Fruit fly (Drosophila melanogaster) whole organism, wandering third instar larva: ENCODE data around the gene CG14913.
A peak's percentile ranks its signal among the peaks of the same experiment; 100 is the strongest.

Experiments
- Abd-B ChIP-seq: fragments of >200 bp; optimal IDR thresholded peaks from 2 replicates; lab custom pipeline; 2017; ENCODE audit warnings: missing biosample characterization, missing genetic modification characterization
- CG32264 ChIP-seq: fragments of 200-800 bp; sonication (Bioruptor generic); optimal IDR thresholded peaks from 2 replicates; lab custom pipeline; 2016; ENCODE audit warnings: missing biosample characterization, missing genetic modification characterization
- CG9705 ChIP-seq: fragments of 200-800 bp; sonication (Bioruptor generic); optimal IDR thresholded peaks from 2 replicates; lab custom pipeline; 2018; ENCODE audit warnings: missing biosample characterization, mild to moderate bottlenecking, missing genetic modification characterization
- CrebA ChIP-seq: fragments of 200-800 bp; sonication (Bioruptor generic); optimal IDR thresholded peaks from 2 replicates; lab custom pipeline; 2016; ENCODE audit warnings: missing biosample characterization, mild to moderate bottlenecking, missing genetic modification characterization, borderline replicate concordance
- Dfd ChIP-seq: fragments of >200 bp; optimal IDR thresholded peaks from 2 replicates; lab custom pipeline; 2017; ENCODE audit warnings: missing biosample characterization, missing genetic modification characterization
- Dif ChIP-seq: fragments of 200-275, 200-300 bp; sonication (Bioruptor generic); optimal IDR thresholded peaks from 2 replicates; lab custom pipeline; 2018; ENCODE audit warnings: missing biosample characterization, missing genetic modification characterization; ENCODE audit not compliant: partially characterized antibody
- GATAd ChIP-seq: sonication (Bioruptor generic); optimal IDR thresholded peaks from 2 replicates; lab custom pipeline; 2016; ENCODE audit warnings: missing biosample characterization, missing genetic modification characterization
- HLH106 ChIP-seq: fragments of 200-800 bp; optimal IDR thresholded peaks from 3 replicates; lab custom pipeline; 2019; ENCODE audit warnings: missing biosample characterization, mild to moderate bottlenecking, missing genetic modification characterization, moderate library complexity
- Hnf4 ChIP-seq: fragments of 200-800 bp; sonication (Bioruptor generic); optimal IDR thresholded peaks from 2 replicates; lab custom pipeline; 2016; ENCODE audit warnings: missing biosample characterization, mild to moderate bottlenecking, missing genetic modification characterization
- Hr78 ChIP-seq: fragments of >200 bp; optimal IDR thresholded peaks from 2 replicates; lab custom pipeline; 2017; ENCODE audit warnings: missing biosample characterization, missing genetic modification characterization
- Hr83 ChIP-seq: fragments of 200-300 bp; sonication (Bioruptor generic); optimal IDR thresholded peaks from 2 replicates; lab custom pipeline; 2016; ENCODE audit warnings: missing biosample characterization, mild to moderate bottlenecking, missing genetic modification characterization, moderate library complexity; ENCODE audit not compliant: poor library complexity, severe bottlenecking
- Jra ChIP-seq: sonication (Bioruptor generic); optimal IDR thresholded peaks from 2 replicates; lab custom pipeline; 2016; ENCODE audit warnings: missing biosample characterization, missing genetic modification characterization
- Mio ChIP-seq: sonication (Bioruptor generic); optimal IDR thresholded peaks from 2 replicates; lab custom pipeline; 2016; ENCODE audit warnings: missing biosample characterization, missing genetic modification characterization
- Myc ChIP-seq: fragments of >200 bp; optimal IDR thresholded peaks from 2 replicates; lab custom pipeline; 2017
- N ChIP-seq: fragments of >200 bp; optimal IDR thresholded peaks from 2 replicates; lab custom pipeline; 2018; ENCODE audit warnings: missing biosample characterization, missing external identifiers, missing genetic modification characterization
- OdsH ChIP-seq: fragments of 200-800 bp; sonication (Bioruptor generic); optimal IDR thresholded peaks from 2 replicates; lab custom pipeline; 2016; ENCODE audit warnings: missing biosample characterization, mild to moderate bottlenecking, missing genetic modification characterization
- Rel ChIP-seq, 2 experiments: fragments of 200-800 bp; sonication (Bioruptor generic) in 1 of 2; optimal IDR thresholded peaks; 2 replicates in 1 of 2; 3 replicates in 1 of 2; lab custom pipeline; 2016 to 2019; ENCODE audit warnings: mild to moderate bottlenecking in 2 of 2, missing biosample characterization in 2 of 2, missing genetic modification characterization in 2 of 2, moderate library complexity in 1 of 2
- Sp1 ChIP-seq: fragments of 200-800 bp; sonication (Bioruptor generic); optimal IDR thresholded peaks from 3 replicates; lab custom pipeline; 2019; ENCODE audit warnings: missing biosample characterization, mild to moderate bottlenecking, missing genetic modification characterization, moderate library complexity
- Vsx2 ChIP-seq: fragments of 200-300, 225-300 bp; sonication (Bioruptor generic); optimal IDR thresholded peaks from 2 replicates; lab custom pipeline; 2018; ENCODE audit warnings: missing biosample characterization, missing genetic modification characterization; ENCODE audit not compliant: partially characterized antibody
- br ChIP-seq: fragments of 200-800 bp; sonication (Bioruptor generic); optimal IDR thresholded peaks from 2 replicates; lab custom pipeline; 2016; ENCODE audit warnings: missing biosample characterization, missing genetic modification characterization
- brk ChIP-seq: fragments of 200-800 bp; sonication (Bioruptor generic); optimal IDR thresholded peaks from 2 replicates; lab custom pipeline; 2016; ENCODE audit warnings: missing biosample characterization, mild to moderate bottlenecking, missing genetic modification characterization
- dl ChIP-seq, 2 experiments: fragments of 175-275, 200-275 bp in 1 of 2; fragments of 200-275 bp in 1 of 2; sonication (Bioruptor generic); optimal IDR thresholded peaks; lab custom pipeline; 2018; ENCODE audit warnings: mild to moderate bottlenecking in 2 of 2, missing biosample characterization in 2 of 2, missing genetic modification characterization in 2 of 2, moderate library complexity in 2 of 2; ENCODE audit not compliant: partially characterized antibody in 2 of 2, insufficient read depth in 1 of 2
- dmrt93B ChIP-seq: fragments of 200-800 bp; sonication (Bioruptor generic); optimal IDR thresholded peaks from 2 replicates; lab custom pipeline; 2018; ENCODE audit warnings: missing biosample characterization, mild to moderate bottlenecking, missing genetic modification characterization
- dsf ChIP-seq: sonication (Bioruptor generic); optimal IDR thresholded peaks from 2 replicates; lab custom pipeline; 2016; ENCODE audit warnings: missing biosample characterization, missing genetic modification characterization, borderline replicate concordance
- ey ChIP-seq: fragments of 200-800 bp; sonication (Bioruptor generic); optimal IDR thresholded peaks from 2 replicates; lab custom pipeline; 2016; ENCODE audit warnings: missing biosample characterization, missing genetic modification characterization
- foxo ChIP-seq, 2 experiments: fragments of 200-800 bp; sonication (Bioruptor generic); optimal IDR thresholded peaks; 2 replicates in 1 of 2; 3 replicates in 1 of 2; lab custom pipeline; 2016 to 2017; ENCODE audit warnings: missing biosample characterization in 2 of 2, missing genetic modification characterization in 2 of 2
- fru ChIP-seq: fragments of 200-800 bp; sonication (Bioruptor generic); optimal IDR thresholded peaks from 3 replicates; lab custom pipeline; 2016; ENCODE audit warnings: missing biosample characterization, mild to moderate bottlenecking, missing genetic modification characterization
- h ChIP-seq: fragments of 200-800 bp; sonication (Bioruptor generic); optimal IDR thresholded peaks from 3 replicates; lab custom pipeline; 2016; ENCODE audit warnings: missing biosample characterization, mild to moderate bottlenecking, missing genetic modification characterization
- jim ChIP-seq: fragments of 175-275, 200-325 bp; sonication (Bioruptor generic); optimal IDR thresholded peaks from 2 replicates; lab custom pipeline; 2016; ENCODE audit warnings: missing biosample characterization, mild to moderate bottlenecking, missing genetic modification characterization
- lola ChIP-seq: fragments of >200 bp; optimal IDR thresholded peaks from 2 replicates; lab custom pipeline; 2017; ENCODE audit warnings: missing biosample characterization, missing genetic modification characterization
- pan ChIP-seq: fragments of >200 bp; optimal IDR thresholded peaks from 2 replicates; lab custom pipeline; 2017
- psq ChIP-seq: fragments of 200-800 bp; sonication (Bioruptor generic); optimal IDR thresholded peaks from 3 replicates; lab custom pipeline; 2017; ENCODE audit warnings: missing biosample characterization, mild to moderate bottlenecking, missing genetic modification characterization, moderate library complexity
- rgr ChIP-seq: fragments of 200-800 bp; sonication (Bioruptor generic); optimal IDR thresholded peaks from 3 replicates; lab custom pipeline; 2016; ENCODE audit warnings: missing biosample characterization, mild to moderate bottlenecking, missing genetic modification characterization
- sage ChIP-seq: fragments of 200-800 bp; sonication (Bioruptor generic); optimal IDR thresholded peaks from 2 replicates; lab custom pipeline; 2016; ENCODE audit warnings: missing biosample characterization, mild to moderate bottlenecking, missing genetic modification characterization
- sv ChIP-seq: fragments of 200-800 bp; sonication (Bioruptor generic); optimal IDR thresholded peaks from 3 replicates; lab custom pipeline; 2016; ENCODE audit warnings: missing biosample characterization, missing genetic modification characterization
- tai ChIP-seq: sonication (Bioruptor generic); optimal IDR thresholded peaks from 2 replicates; lab custom pipeline; 2016; ENCODE audit warnings: missing biosample characterization, missing genetic modification characterization
- usp ChIP-seq: fragments of >200 bp; optimal IDR thresholded peaks from 2 replicates; lab custom pipeline; 2017; ENCODE audit warnings: missing biosample characterization, missing genetic modification characterization
- woc ChIP-seq: sonication (Bioruptor generic); optimal IDR thresholded peaks from 2 replicates; lab custom pipeline; 2016; ENCODE audit warnings: missing biosample characterization, mild to moderate bottlenecking, missing genetic modification characterization

Gene CG14913

DNA sequence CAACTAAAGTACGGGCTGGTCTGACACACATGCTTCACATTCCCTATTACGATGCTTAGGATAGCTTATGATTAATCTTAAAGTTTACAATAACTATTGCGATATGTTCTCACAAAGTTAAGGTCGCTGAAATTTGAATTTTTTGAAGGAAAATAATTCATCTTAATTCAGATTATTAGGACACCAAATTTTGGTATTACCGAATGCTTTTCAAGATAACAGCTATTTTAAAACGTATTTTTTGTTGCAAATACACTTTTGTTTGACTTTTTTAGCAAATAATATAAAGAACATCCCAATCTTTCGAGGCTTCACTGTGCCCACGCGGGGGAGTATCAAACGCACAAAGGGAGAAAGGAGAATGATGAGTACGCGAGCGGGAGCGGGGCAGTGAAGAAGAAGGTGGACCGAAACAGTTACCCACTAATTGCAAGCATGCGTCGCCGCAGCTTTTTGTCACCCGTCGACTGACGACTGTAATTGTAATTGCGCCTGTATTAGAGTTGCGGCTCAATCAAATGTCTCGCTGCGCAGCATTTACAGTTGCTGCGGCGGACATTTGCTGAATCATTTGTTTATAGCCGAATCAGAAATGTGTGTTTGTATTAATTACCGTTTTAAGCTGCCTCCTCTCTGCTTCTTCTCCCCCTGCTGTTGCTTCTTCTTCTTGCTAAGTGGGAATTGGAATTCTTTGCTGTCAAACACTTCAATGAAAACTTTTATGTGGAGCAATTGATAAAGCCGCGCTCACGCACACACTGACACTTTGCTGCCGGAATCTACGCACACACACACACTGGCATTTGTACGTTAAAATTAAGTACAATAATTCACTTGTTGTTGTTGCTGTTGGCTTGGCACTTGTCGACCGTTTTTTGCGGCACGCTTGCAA, 49.4 kb downstream of the CG14913 start:
- TF ChIP-seq psq (GFP tag; lab: Kevin White, UChicago) (peak; percentile 16), pan (lab: Kevin White, UChicago) (no peak), sv (no peak), Dif (no peak), Sp1 (GFP tag; lab: Kevin White, UChicago) (peak; percentile 33), ey (GFP tag; lab: Kevin White, UChicago) (peak; percentile 66), Dfd (no peak), sage (GFP tag; lab: Kevin White, UChicago) (no peak), Mio (GFP tag; lab: Kevin White, UChicago) (no peak), tai (GFP tag; lab: Kevin White, UChicago) (no peak), Hr78 (no peak), CG32264 (peak; percentile 27), usp (GFP tag; lab: Kevin White, UChicago) (no peak), h (GFP tag; lab: Kevin White, UChicago) (peak; percentile 76), CrebA (GFP tag; lab: Kevin White, UChicago) (no peak), N (no peak), dmrt93B (GFP tag; lab: Kevin White, UChicago) (no peak), CG9705 (GFP tag; lab: Kevin White, UChicago) (no peak), dl (GFP tag; optimal IDR thresholded peaks at IDR 0.05; lab: Kevin White, UChicago; ENCODE audit: insufficient read depth in 1 of 2, partially characterized antibody in 2 of 2) (no peak), HLH106 (tag; lab: Kevin White, UChicago) (peak; percentile 55), Abd-B (GFP tag; lab: Kevin White, UChicago) (no peak), br (GFP tag; lab: Kevin White, UChicago) (peak; percentile 45), Jra (no peak), Hr83 (GFP tag; lab: Kevin White, UChicago) (no peak), lola (GFP tag; lab: Kevin White, UChicago) (no peak), Rel (GFP tag; optimal IDR thresholded peaks at IDR 0.05; lab: Kevin White, UChicago) (no peak), Rel (tag; optimal IDR thresholded peaks at IDR 0.05; lab: Kevin White, UChicago) (no peak), rgr (GFP tag; lab: Kevin White, UChicago) (peak; percentile 62), Hnf4 (GFP tag; lab: Kevin White, UChicago) (peak; percentile 45), dsf (GFP tag; lab: Kevin White, UChicago) (no peak), fru (GFP tag; lab: Kevin White, UChicago) (peak; percentile 71), brk (GFP tag; lab: Kevin White, UChicago) (no peak), OdsH (GFP tag; lab: Kevin White, UChicago) (peak; percentile 46), Myc (lab: Kevin White, UChicago) (no peak), woc (GFP tag; lab: Kevin White, UChicago) (peak; percentile 5), Vsx2 (no peak), foxo (GFP tag; optimal IDR thresholded peaks at IDR 0.05; lab: Kevin White, UChicago) (peak in 1 of 2 experiments; percentile 72), jim (GFP tag; lab: Kevin White, UChicago) (no peak), GATAd (GFP tag; lab: Kevin White, UChicago) (no peak)

DNA sequence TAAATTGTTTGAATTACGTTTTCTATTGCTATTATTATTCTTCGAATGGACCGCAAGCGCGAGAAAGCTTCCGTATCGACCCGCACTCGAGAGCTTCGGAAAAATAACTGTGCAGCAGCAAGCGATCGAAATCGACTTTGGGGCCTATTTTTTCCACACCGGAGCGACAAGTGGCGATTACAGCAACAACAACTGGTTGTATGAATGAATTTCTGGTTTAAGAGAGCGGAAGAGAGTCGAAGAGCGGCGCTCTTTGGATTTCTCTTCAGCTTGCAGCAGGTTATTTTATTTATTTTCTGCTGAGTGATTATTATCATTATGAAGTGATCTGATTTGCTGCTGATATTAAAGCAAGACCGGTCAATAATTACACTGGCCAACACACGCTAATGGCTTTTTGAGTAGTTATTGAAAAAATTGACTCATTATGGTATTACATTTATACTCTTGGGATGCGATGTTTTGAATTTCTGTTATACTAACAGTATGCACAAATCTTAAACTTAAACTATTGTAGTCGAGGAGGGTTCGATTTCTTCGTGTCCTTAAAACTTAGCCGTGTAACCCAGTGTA, 50.2 kb downstream of the CG14913 start, which contains the start of gene Samuel:
TSS of gene Samuel (minus strand) at position 112 of the 573 bp plus-strand sequence.
- TF ChIP-seq psq (GFP tag; lab: Kevin White, UChicago) (no peak), Jra (no peak), Hnf4 (GFP tag; lab: Kevin White, UChicago) (peak; percentile 9), Sp1 (GFP tag; lab: Kevin White, UChicago) (peak; percentile 22), foxo (GFP tag; optimal IDR thresholded peaks at IDR 0.05; lab: Kevin White, UChicago) (peak; percentile 12 to 40), Dfd (no peak), tai (GFP tag; lab: Kevin White, UChicago) (no peak), N (no peak), Hr83 (GFP tag; lab: Kevin White, UChicago) (peak; percentile 46), Dif (peak; percentile 88), CG32264 (peak; percentile 12), sv (no peak), dmrt93B (GFP tag; lab: Kevin White, UChicago) (no peak), CG9705 (GFP tag; lab: Kevin White, UChicago) (no peak), woc (GFP tag; lab: Kevin White, UChicago) (peak; percentile 22), jim (GFP tag; lab: Kevin White, UChicago) (no peak), usp (GFP tag; lab: Kevin White, UChicago) (no peak), Rel (GFP tag; optimal IDR thresholded peaks at IDR 0.05; lab: Kevin White, UChicago) (peak; percentile 2), Rel (tag; optimal IDR thresholded peaks at IDR 0.05; lab: Kevin White, UChicago) (peak; percentile 26), Abd-B (GFP tag; lab: Kevin White, UChicago) (no peak), sage (GFP tag; lab: Kevin White, UChicago) (peak; percentile 76), lola (GFP tag; lab: Kevin White, UChicago) (no peak), Vsx2 (peak; percentile 56), Hr78 (no peak), dsf (GFP tag; lab: Kevin White, UChicago) (no peak), br (GFP tag; lab: Kevin White, UChicago) (peak; percentile 55), dl (GFP tag; optimal IDR thresholded peaks at IDR 0.05; lab: Kevin White, UChicago; ENCODE audit: insufficient read depth in 1 of 2, partially characterized antibody in 2 of 2) (peak; percentile 86 to 87), h (GFP tag; lab: Kevin White, UChicago) (peak; percentile 41), HLH106 (tag; lab: Kevin White, UChicago) (no peak), ey (GFP tag; lab: Kevin White, UChicago) (peak; percentile 38), pan (lab: Kevin White, UChicago) (no peak), rgr (GFP tag; lab: Kevin White, UChicago) (no peak), CrebA (GFP tag; lab: Kevin White, UChicago) (peak; percentile 66), GATAd (GFP tag; lab: Kevin White, UChicago) (no peak), fru (GFP tag; lab: Kevin White, UChicago) (peak; percentile 44), OdsH (GFP tag; lab: Kevin White, UChicago) (no peak), brk (GFP tag; lab: Kevin White, UChicago) (peak; percentile 59)
